Worm (Caenorhabditis elegans): Measurements from ENCODE around the gene F21H7.3.

F21H7.3 gene

DNA sequence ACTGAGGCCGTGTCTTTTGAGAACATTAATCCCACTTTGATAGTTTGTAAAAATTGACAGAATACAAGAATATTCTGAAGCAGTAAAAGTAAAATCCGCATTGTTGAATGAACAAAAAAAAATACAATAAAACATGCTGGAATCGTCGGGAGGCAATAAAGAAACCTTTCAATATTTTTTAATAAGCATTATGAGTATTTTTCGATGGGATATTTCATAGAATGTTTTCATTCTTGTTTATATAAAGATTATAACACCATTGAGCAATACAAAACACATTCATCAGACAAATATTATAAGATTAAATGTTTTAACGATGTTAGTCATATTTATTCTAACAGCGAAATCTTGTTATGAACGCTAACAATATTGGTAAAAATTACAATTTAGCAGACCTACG, 18.7 kb upstream of the F21H7.3 start, which contains the start of gene gcy-20:
TSS of gene gcy-20 (minus strand) at position 101 of the 400 bp plus-strand sequence.
- no peak for TF ChIP-seq klf-2 (GFP tag; conservative IDR thresholded peaks at IDR 0.05)

ce11 chrV:16249105-16249504, 14.1 kb upstream of the F21H7.3 start:
- TF ChIP-seq ztf-29 (GFP tag; IDR thresholded peaks at IDR 0.05): no peak
- no peak for TF ChIP-seq T22C8.4 (GFP tag; IDR thresholded peaks at IDR 0.05)
- TF ChIP-seq klf-2 (GFP tag; conservative IDR thresholded peaks at IDR 0.05): no peak

ce11 chrV:16246579-16246978, 11.5 kb upstream of the F21H7.3 start, which contains the start of gene srh-95:
Gene srh-95 (plus strand): TSS chrV:16246879.
- TF ChIP-seq ref-1 (GFP tag; conservative IDR thresholded peaks at IDR 0.05) (no peak), tab-1 (GFP tag; IDR thresholded peaks at IDR 0.05) (no peak), klf-2 (GFP tag; conservative IDR thresholded peaks at IDR 0.05) (no peak), flt-1 (GFP tag; IDR thresholded peaks at IDR 0.05) (no peak), T22C8.4 (GFP tag; IDR thresholded peaks at IDR 0.05) (no peak), med-1 (GFP tag; optimal IDR thresholded peaks at IDR 0.05; ENCODE audit: insufficient read depth) (no peak), cog-1 (tag; optimal IDR thresholded peaks at IDR 0.05) (no peak), ztf-29 (GFP tag; IDR thresholded peaks at IDR 0.05) (no peak), ztf-23 (GFP tag; IDR thresholded peaks at IDR 0.05) (no peak)

- TF ChIP-seq T22C8.4 (GFP tag; IDR thresholded peaks at IDR 0.05): no peak
- TF ChIP-seq ref-1 (GFP tag; conservative IDR thresholded peaks at IDR 0.05): no peak
- no peak for TF ChIP-seq flt-1 (GFP tag; IDR thresholded peaks at IDR 0.05)
- no peak for TF ChIP-seq med-1 (GFP tag; optimal IDR thresholded peaks at IDR 0.05; ENCODE audit: insufficient read depth)
- TF ChIP-seq klf-2 (GFP tag; conservative IDR thresholded peaks at IDR 0.05): no peak
- no peak for TF ChIP-seq cog-1 (tag; optimal IDR thresholded peaks at IDR 0.05)
- no peak for TF ChIP-seq ztf-23 (GFP tag; IDR thresholded peaks at IDR 0.05)
- TF ChIP-seq tab-1 (GFP tag; IDR thresholded peaks at IDR 0.05): no peak
- TF ChIP-seq ztf-29 (GFP tag; IDR thresholded peaks at IDR 0.05): no peak
Observed at ce11 chrV:16244078-16244477, 9.0 kb upstream of the F21H7.3 start, which contains the start of gene srh-104. Gene srh-104 (minus strand): TSS chrV:16244178.

- TF ChIP-seq ztf-23 (GFP tag; IDR thresholded peaks at IDR 0.05) (no peak), cog-1 (tag; optimal IDR thresholded peaks at IDR 0.05) (no peak)
Observed at ce11 chrV:16237223-16237622, 2.2 kb upstream of the F21H7.3 start, which contains the start of gene F21H7.5. Gene F21H7.5 (plus strand): TSS chrV:16237523.

DNA sequence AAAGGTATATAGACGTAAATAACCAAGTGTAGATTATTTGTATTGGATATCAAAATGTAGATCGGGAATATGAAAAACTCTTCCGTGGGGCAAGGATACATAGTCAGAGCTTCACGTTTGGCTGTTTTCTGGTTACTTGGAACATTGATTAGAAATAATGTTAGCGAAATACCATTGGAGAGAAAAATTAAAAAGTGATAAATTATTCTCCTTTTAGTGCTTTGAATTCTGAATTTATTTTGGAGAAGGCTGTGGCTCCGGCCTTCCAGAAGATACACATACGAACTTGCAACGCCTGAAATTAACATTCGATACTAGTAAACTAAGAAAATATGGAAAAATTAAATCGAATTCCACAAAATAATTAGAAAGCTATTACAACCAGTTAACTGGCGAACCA, 612 bp upstream of the F21H7.3 start, which contains the start of gene srh-98:
TSS of gene srh-98 (minus strand) at position 101 of the 400 bp plus-strand sequence.
- TF ChIP-seq klf-2 (GFP tag; conservative IDR thresholded peaks at IDR 0.05) (no peak), ref-1 (GFP tag; conservative IDR thresholded peaks at IDR 0.05) (no peak), cog-1 (tag; optimal IDR thresholded peaks at IDR 0.05) (no peak), T22C8.4 (GFP tag; IDR thresholded peaks at IDR 0.05) (no peak), med-1 (GFP tag; optimal IDR thresholded peaks at IDR 0.05; ENCODE audit: insufficient read depth) (no peak), ztf-23 (GFP tag; IDR thresholded peaks at IDR 0.05) (no peak), flt-1 (GFP tag; IDR thresholded peaks at IDR 0.05) (no peak), ztf-29 (GFP tag; IDR thresholded peaks at IDR 0.05) (no peak), tab-1 (GFP tag; IDR thresholded peaks at IDR 0.05) (no peak)

- TF ChIP-seq cog-1 (tag; optimal IDR thresholded peaks at IDR 0.05) (no peak), klf-2 (GFP tag; conservative IDR thresholded peaks at IDR 0.05) (no peak), med-1 (GFP tag; optimal IDR thresholded peaks at IDR 0.05; ENCODE audit: insufficient read depth) (no peak), T22C8.4 (GFP tag; IDR thresholded peaks at IDR 0.05) (no peak), ref-1 (GFP tag; conservative IDR thresholded peaks at IDR 0.05) (no peak), tab-1 (GFP tag; IDR thresholded peaks at IDR 0.05) (no peak), flt-1 (GFP tag; IDR thresholded peaks at IDR 0.05) (no peak), ztf-23 (GFP tag; IDR thresholded peaks at IDR 0.05) (no peak), ztf-29 (GFP tag; IDR thresholded peaks at IDR 0.05) (no peak)
Observed at ce11 chrV:16233624-16234023, 1.4 kb downstream of the F21H7.3 start, which contains the start of gene clec-233. Gene clec-233 (plus strand): TSS chrV:16233924.

- TF ChIP-seq ref-1 (GFP tag; conservative IDR thresholded peaks at IDR 0.05) (no peak), T22C8.4 (GFP tag; IDR thresholded peaks at IDR 0.05) (no peak), med-1 (GFP tag; optimal IDR thresholded peaks at IDR 0.05; ENCODE audit: insufficient read depth) (no peak), ztf-29 (GFP tag; IDR thresholded peaks at IDR 0.05) (no peak), flt-1 (GFP tag; IDR thresholded peaks at IDR 0.05) (no peak), tab-1 (GFP tag; IDR thresholded peaks at IDR 0.05) (no peak), ztf-23 (GFP tag; IDR thresholded peaks at IDR 0.05) (no peak), cog-1 (tag; optimal IDR thresholded peaks at IDR 0.05) (no peak), klf-2 (GFP tag; conservative IDR thresholded peaks at IDR 0.05) (no peak)
Observed at ce11 chrV:16232180-16232579, 2.9 kb downstream of the F21H7.3 start, which contains the start of gene gst-22. Gene gst-22 (minus strand): TSS chrV:16232282.

- TF ChIP-seq tab-1 (GFP tag; IDR thresholded peaks at IDR 0.05) (no peak), flt-1 (GFP tag; IDR thresholded peaks at IDR 0.05) (no peak), ztf-29 (GFP tag; IDR thresholded peaks at IDR 0.05) (no peak), T22C8.4 (GFP tag; IDR thresholded peaks at IDR 0.05) (no peak), ref-1 (GFP tag; conservative IDR thresholded peaks at IDR 0.05) (no peak)
Observed at ce11 chrV:16229896-16230295, 5.1 kb downstream of the F21H7.3 start, which contains the start of the genes F21H7.2 and F21H7.12. Gene F21H7.2 (minus strand): TSS chrV:16229996. Gene F21H7.12 (plus strand): TSS chrV:16230165.

DNA sequence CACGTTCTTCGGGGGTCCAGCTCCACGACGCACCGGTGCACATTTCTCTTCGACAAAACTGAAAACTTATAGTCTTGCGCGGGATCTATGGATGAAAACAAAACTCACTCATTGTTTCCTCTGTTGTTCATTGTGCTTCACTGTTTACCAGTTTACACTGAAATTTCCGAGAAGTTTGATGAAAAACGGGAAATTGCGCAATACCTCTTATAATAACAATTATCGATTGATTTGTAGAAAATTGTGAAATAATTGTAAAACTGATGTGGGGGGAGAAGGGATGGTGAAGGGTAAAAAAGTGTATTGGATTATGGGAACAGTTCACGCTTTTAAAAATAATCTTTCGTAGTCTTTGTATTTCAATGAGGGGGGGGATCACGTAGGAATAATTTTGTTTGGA, 5.6 kb downstream of the F21H7.3 start:
- TF ChIP-seq ztf-23 (GFP tag; IDR thresholded peaks at IDR 0.05) (no peak), flt-1 (GFP tag; IDR thresholded peaks at IDR 0.05) (no peak), cog-1 (tag; optimal IDR thresholded peaks at IDR 0.05) (no peak), klf-2 (GFP tag; conservative IDR thresholded peaks at IDR 0.05) (no peak), T22C8.4 (GFP tag; IDR thresholded peaks at IDR 0.05) (no peak), ref-1 (GFP tag; conservative IDR thresholded peaks at IDR 0.05) (no peak), tab-1 (GFP tag; IDR thresholded peaks at IDR 0.05) (no peak), ztf-29 (GFP tag; IDR thresholded peaks at IDR 0.05) (no peak), med-1 (GFP tag; optimal IDR thresholded peaks at IDR 0.05; ENCODE audit: insufficient read depth) (no peak)
